Worm (Caenorhabditis elegans) whole organism, L1 larva: ENCODE measurements around the gene popl-1.

ENCODE experiments used
- C16A3.4 ChIP-seq: fragments of 150-350 bp; optimal IDR thresholded peaks from 2 replicates; lab custom pipeline; 2014; ENCODE audit warnings: missing biosample characterization, missing genetic modification characterization
- egl-27 ChIP-seq, 2 experiments: fragments of 150-350 bp in 1 of 2; sonication (generic microtip); optimal IDR thresholded peaks; 3 replicates each; lab custom pipeline; 2017 to 2018; ENCODE audit warnings: missing biosample characterization in 2 of 2, missing genetic modification characterization in 2 of 2, missing genetic modification reagents in 2 of 2
- fkh-10 ChIP-seq: sonication (generic microtip); optimal IDR thresholded peaks from 2 replicates; lab custom pipeline; 2017; ENCODE audit warnings: missing biosample characterization, missing genetic modification reagents, missing genetic modification characterization
- irx-1 ChIP-seq: sonication (generic microtip); optimal IDR thresholded peaks from 2 replicates; lab custom pipeline; 2016; ENCODE audit warnings: missing genetic modification characterization, missing compliant biosample characterization
- lin-35 ChIP-seq, 2 experiments: fragments of 150-350 bp; optimal IDR thresholded peaks; 2 replicates each; lab custom pipeline; 2014; ENCODE audit warnings: missing biosample characterization in 2 of 2, missing genetic modification characterization in 2 of 2, missing genetic modification reagents in 2 of 2
- nhr-76 ChIP-seq: sonication (generic microtip); optimal IDR thresholded peaks from 2 replicates; lab custom pipeline; 2017; ENCODE audit warnings: missing biosample characterization, missing genetic modification characterization
- nhr-90 ChIP-seq: sonication (generic microtip); optimal IDR thresholded peaks from 2 replicates; lab custom pipeline; 2016; ENCODE audit warnings: mild to moderate bottlenecking, missing genetic modification characterization, missing compliant biosample characterization; ENCODE audit not compliant: poor library complexity
- sptf-1 ChIP-seq: fragments of 150-350 bp; optimal IDR thresholded peaks from 2 replicates; lab custom pipeline; 2014; ENCODE audit warnings: missing biosample characterization, missing genetic modification characterization
- zag-1 ChIP-seq: fragments of 150-350 bp; optimal IDR thresholded peaks from 2 replicates; lab custom pipeline; 2014; ENCODE audit warnings: missing biosample characterization, missing genetic modification characterization

DNA sequence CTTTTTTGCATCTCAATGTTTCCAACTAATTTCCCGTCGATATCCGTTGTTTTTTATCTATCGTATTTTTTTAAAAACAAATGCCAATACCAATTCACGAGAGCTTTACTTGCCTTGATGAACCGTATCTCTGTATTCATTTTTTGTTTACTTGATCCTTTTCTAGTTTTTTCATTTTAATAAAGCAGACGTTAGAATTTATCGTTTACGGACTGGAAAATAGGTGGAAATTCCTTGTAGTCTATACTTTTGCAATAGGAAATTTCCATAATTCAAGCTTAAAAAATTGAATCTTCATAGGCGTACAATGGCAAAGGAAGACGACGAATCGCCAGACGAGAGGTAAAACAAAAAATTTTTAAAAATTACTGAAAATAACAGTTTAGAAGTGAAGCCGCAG lies 29.1 kb upstream of the popl-1 start, which contains the start of gene algn-1:
- TF ChIP-seq nhr-90 (tag; lab: Kevin White, UChicago) (no peak), sptf-1 (tag; lab: Kevin White, UChicago) (no peak), nhr-76 (tag; lab: Kevin White, UChicago) (no peak), irx-1 (tag; lab: Kevin White, UChicago) (no peak), C16A3.4 (tag; lab: Kevin White, UChicago) (no peak), fkh-10 (no peak), zag-1 (tag; lab: Kevin White, UChicago) (no peak), lin-35 (GFP tag; optimal IDR thresholded peaks at IDR 0.05; lab: Kevin White, UChicago) (no peak), egl-27 (tag; optimal IDR thresholded peaks at IDR 0.05; lab: Kevin White, UChicago) (no peak)
